Worm (Caenorhabditis elegans) whole organism, midembryonic: ENCODE measurements around the gene F37B12.3.

Experiments used
- T22C8.4 ChIP-seq: fragments of 200-800 bp; sonication (Bioruptor generic); IDR thresholded peaks from 2 replicates; pipeline ENCODE4 v1.3.6; 2022; ENCODE audit warnings: missing genetic modification characterization, missing compliant biosample characterization
- flt-1 ChIP-seq: fragments of 200-800 bp; sonication (Bioruptor generic); IDR thresholded peaks from 2 replicates; pipeline ENCODE4 v1.3.6; 2022; ENCODE audit warnings: missing genetic modification characterization, missing compliant biosample characterization

DNA sequence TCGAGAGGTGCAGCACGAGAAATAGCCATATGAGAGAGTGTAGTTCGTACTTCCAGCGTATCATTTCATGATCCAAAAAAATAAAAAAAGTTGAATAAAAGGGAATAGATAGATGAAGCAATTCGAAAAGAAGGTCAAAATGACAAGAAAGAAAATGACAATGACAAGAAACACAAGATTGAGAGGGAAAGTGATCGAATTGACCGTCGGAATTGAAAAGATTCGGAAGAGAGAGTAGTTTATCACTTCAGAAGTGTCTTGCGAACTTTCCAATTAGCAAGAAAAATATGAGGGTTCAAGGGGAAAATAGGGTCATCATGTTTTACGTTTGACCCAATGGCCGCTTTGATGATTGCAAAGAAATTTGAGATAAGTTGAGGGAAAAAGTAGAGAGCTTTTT lies 21.5 kb downstream of the F37B12.3 start, which contains the start of gene dep-1:
- TF ChIP-seq flt-1 (GFP tag; lab: Robert Waterston, UW) (no peak), T22C8.4 (GFP tag; lab: Robert Waterston, UW) (no peak)
